Fruit fly (Drosophila melanogaster): ENCODE measurements around the gene Jhbp4.

The Jhbp4 gene

dm6 chr3R:16082384-16082783, 39.1 kb downstream of the Jhbp4 start (continued):
- TF ChIP-seq NC2α (GFP tag; optimal IDR thresholded peaks at IDR 0.05) (no peak), otp (GFP tag; IDR thresholded peaks at IDR 0.05) (no peak)

dm6 chr3R:16083578-16083977, 40.3 kb downstream of the Jhbp4 start, which contains the start of gene sxe2:
Gene sxe2, plus strand, starts transcription at chr3R:16083878.
- TF ChIP-seq Mrtf (GFP tag; IDR thresholded peaks at IDR 0.05) (no peak), HLHmδ (GFP tag; optimal IDR thresholded peaks at IDR 0.05) (no peak), CG8281 (tag; optimal IDR thresholded peaks at IDR 0.05) (no peak), bcd (GFP tag; optimal IDR thresholded peaks at IDR 0.05) (no peak), CG8290 (GFP tag; optimal IDR thresholded peaks at IDR 0.05) (no peak), CG8290 (tag; optimal IDR thresholded peaks at IDR 0.05) (no peak), CG9609 (GFP tag; optimal IDR thresholded peaks at IDR 0.05) (no peak), GATAe (GFP tag; conservative IDR thresholded peaks at IDR 0.05) (no peak), Antp (GFP tag; optimal IDR thresholded peaks at IDR 0.05) (no peak), CG11695 (GFP tag; IDR thresholded peaks at IDR 0.05) (no peak), CG16863 (GFP tag; optimal IDR thresholded peaks at IDR 0.05) (no peak), CG17802 (tag; optimal IDR thresholded peaks at IDR 0.05) (no peak), fd3F (GFP tag; optimal IDR thresholded peaks at IDR 0.05) (no peak), Atf-2 (GFP tag; optimal IDR thresholded peaks at IDR 0.05) (no peak), pum (GFP tag; optimal IDR thresholded peaks at IDR 0.05) (no peak), CG15269 (tag; optimal IDR thresholded peaks at IDR 0.05) (no peak), sima (GFP tag; optimal IDR thresholded peaks at IDR 0.05) (no peak), pros (GFP tag; optimal IDR thresholded peaks at IDR 0.05) (no peak), sd (tag; optimal IDR thresholded peaks at IDR 0.05) (no peak), CG7372 (GFP tag; IDR thresholded peaks at IDR 0.05) (no peak)

- peak; percentile 49; the same call in 1 of the 2 replicates for TF ChIP-seq onecut (GFP tag; IDR thresholded peaks at IDR 0.05)
- TF ChIP-seq ci (GFP tag; IDR thresholded peaks at IDR 0.05) = 0 out of 3 replicates have a peak, but pooled peaks have one; percentile 14
- TF ChIP-seq kni (GFP tag; optimal IDR thresholded peaks at IDR 0.05) = peak; percentile 90
- peak; percentile 58 for TF ChIP-seq Vsx1 (GFP tag; optimal IDR thresholded peaks at IDR 0.05)
- TF ChIP-seq gsb-n (tag; optimal IDR thresholded peaks at IDR 0.05) = peak; percentile 7
- TF ChIP-seq Hr78 (GFP tag; optimal IDR thresholded peaks at IDR 0.05) = peak in 1 of 2 experiments; percentile 75
- peak; percentile 9 for TF ChIP-seq CG1529 (GFP tag; optimal IDR thresholded peaks at IDR 0.05)
- peak; percentile 58 for TF ChIP-seq CG10431 (GFP tag; optimal IDR thresholded peaks at IDR 0.05)
- no peak for TF ChIP-seq Nf-YB (GFP tag; optimal IDR thresholded peaks at IDR 0.05)
- no peak for TF ChIP-seq eyg (GFP tag; optimal IDR thresholded peaks at IDR 0.05)
- TF ChIP-seq oc (tag; optimal IDR thresholded peaks at IDR 0.05) = peak; percentile 37
- TF ChIP-seq CG5180 (GFP tag; optimal IDR thresholded peaks at IDR 0.05) = peak; percentile 68
- peak in 1 of 2 experiments; percentile 72 for TF ChIP-seq Eip74EF (GFP tag; optimal IDR thresholded peaks at IDR 0.05)
- peak in 1 of 2 experiments; percentile 83 for TF ChIP-seq Pdp1 (GFP tag; optimal IDR thresholded peaks at IDR 0.05)
- TF ChIP-seq H15 (GFP tag; IDR thresholded peaks at IDR 0.05) = no peak
- TF ChIP-seq CG6254 (GFP tag; optimal IDR thresholded peaks at IDR 0.05) = peak; percentile 51
- TF ChIP-seq fd102C (GFP tag; optimal IDR thresholded peaks at IDR 0.05) = no peak
- TF ChIP-seq Awh (GFP tag; IDR thresholded peaks at IDR 0.05) = peak; percentile 63
These were observed 48.8 kb downstream of the Jhbp4 start for dm6 chr3R:16091910-16092627.
